Fruit fly (Drosophila melanogaster) whole organism, wandering third instar larva: ENCODE measurements around the gene CG6865.

ENCODE experiments used
- Abd-B ChIP-seq: fragments of >200 bp; optimal IDR thresholded peaks from 2 replicates; lab custom pipeline; 2017; ENCODE audit warnings: missing biosample characterization, missing genetic modification characterization
- Dfd ChIP-seq: fragments of >200 bp; optimal IDR thresholded peaks from 2 replicates; lab custom pipeline; 2017; ENCODE audit warnings: missing biosample characterization, missing genetic modification characterization
- GATAd ChIP-seq: sonication (Bioruptor generic); optimal IDR thresholded peaks from 2 replicates; lab custom pipeline; 2016; ENCODE audit warnings: missing biosample characterization, missing genetic modification characterization
- Hnf4 ChIP-seq: fragments of 200-800 bp; sonication (Bioruptor generic); optimal IDR thresholded peaks from 2 replicates; lab custom pipeline; 2016; ENCODE audit warnings: missing biosample characterization, mild to moderate bottlenecking, missing genetic modification characterization
- Jra ChIP-seq: sonication (Bioruptor generic); optimal IDR thresholded peaks from 2 replicates; lab custom pipeline; 2016; ENCODE audit warnings: missing biosample characterization, missing genetic modification characterization
- Mio ChIP-seq: sonication (Bioruptor generic); optimal IDR thresholded peaks from 2 replicates; lab custom pipeline; 2016; ENCODE audit warnings: missing biosample characterization, missing genetic modification characterization
- Myc ChIP-seq: fragments of >200 bp; optimal IDR thresholded peaks from 2 replicates; lab custom pipeline; 2017
- OdsH ChIP-seq: fragments of 200-800 bp; sonication (Bioruptor generic); optimal IDR thresholded peaks from 2 replicates; lab custom pipeline; 2016; ENCODE audit warnings: missing biosample characterization, mild to moderate bottlenecking, missing genetic modification characterization
- Rel ChIP-seq, 2 experiments: fragments of 200-800 bp; sonication (Bioruptor generic) in 1 of 2; optimal IDR thresholded peaks; 2 replicates in 1 of 2; 3 replicates in 1 of 2; lab custom pipeline; 2016 to 2019; ENCODE audit warnings: mild to moderate bottlenecking in 2 of 2, missing biosample characterization in 2 of 2, missing genetic modification characterization in 2 of 2, moderate library complexity in 1 of 2
- Sp1 ChIP-seq: fragments of 200-800 bp; sonication (Bioruptor generic); optimal IDR thresholded peaks from 3 replicates; lab custom pipeline; 2019; ENCODE audit warnings: missing biosample characterization, mild to moderate bottlenecking, missing genetic modification characterization, moderate library complexity
- br ChIP-seq: fragments of 200-800 bp; sonication (Bioruptor generic); optimal IDR thresholded peaks from 2 replicates; lab custom pipeline; 2016; ENCODE audit warnings: missing biosample characterization, missing genetic modification characterization
- dmrt93B ChIP-seq: fragments of 200-800 bp; sonication (Bioruptor generic); optimal IDR thresholded peaks from 2 replicates; lab custom pipeline; 2018; ENCODE audit warnings: missing biosample characterization, mild to moderate bottlenecking, missing genetic modification characterization
- dsf ChIP-seq: sonication (Bioruptor generic); optimal IDR thresholded peaks from 2 replicates; lab custom pipeline; 2016; ENCODE audit warnings: missing biosample characterization, missing genetic modification characterization, borderline replicate concordance
- ey ChIP-seq: fragments of 200-800 bp; sonication (Bioruptor generic); optimal IDR thresholded peaks from 2 replicates; lab custom pipeline; 2016; ENCODE audit warnings: missing biosample characterization, missing genetic modification characterization
- foxo ChIP-seq, 2 experiments: fragments of 200-800 bp; sonication (Bioruptor generic); optimal IDR thresholded peaks; 2 replicates in 1 of 2; 3 replicates in 1 of 2; lab custom pipeline; 2016 to 2017; ENCODE audit warnings: missing biosample characterization in 2 of 2, missing genetic modification characterization in 2 of 2
- h ChIP-seq: fragments of 200-800 bp; sonication (Bioruptor generic); optimal IDR thresholded peaks from 3 replicates; lab custom pipeline; 2016; ENCODE audit warnings: missing biosample characterization, mild to moderate bottlenecking, missing genetic modification characterization
- jim ChIP-seq: fragments of 175-275, 200-325 bp; sonication (Bioruptor generic); optimal IDR thresholded peaks from 2 replicates; lab custom pipeline; 2016; ENCODE audit warnings: missing biosample characterization, mild to moderate bottlenecking, missing genetic modification characterization
- pan ChIP-seq: fragments of >200 bp; optimal IDR thresholded peaks from 2 replicates; lab custom pipeline; 2017
- psq ChIP-seq: fragments of 200-800 bp; sonication (Bioruptor generic); optimal IDR thresholded peaks from 3 replicates; lab custom pipeline; 2017; ENCODE audit warnings: missing biosample characterization, mild to moderate bottlenecking, missing genetic modification characterization, moderate library complexity
- rgr ChIP-seq: fragments of 200-800 bp; sonication (Bioruptor generic); optimal IDR thresholded peaks from 3 replicates; lab custom pipeline; 2016; ENCODE audit warnings: missing biosample characterization, mild to moderate bottlenecking, missing genetic modification characterization
- usp ChIP-seq: fragments of >200 bp; optimal IDR thresholded peaks from 2 replicates; lab custom pipeline; 2017; ENCODE audit warnings: missing biosample characterization, missing genetic modification characterization
- woc ChIP-seq: sonication (Bioruptor generic); optimal IDR thresholded peaks from 2 replicates; lab custom pipeline; 2016; ENCODE audit warnings: missing biosample characterization, mild to moderate bottlenecking, missing genetic modification characterization

CG6865 gene

dm6 chr3L:18904772-18905601 is 41.5 kb downstream of the CG6865 start, which contains the start of the genes CSN1b and Prp6:
TSS of gene CSN1b (minus strand) at chr3L:18904930.
TSS of gene Prp6 (plus strand) at chr3L:18905372.
- TF ChIP-seq usp (GFP tag; lab: Kevin White, UChicago) (no peak), woc (GFP tag; lab: Kevin White, UChicago) (peak; percentile 46), psq (GFP tag; lab: Kevin White, UChicago) (peak; percentile 7), Rel (GFP tag; optimal IDR thresholded peaks at IDR 0.05; lab: Kevin White, UChicago) (no peak), Rel (tag; optimal IDR thresholded peaks at IDR 0.05; lab: Kevin White, UChicago) (no peak)

DNA sequence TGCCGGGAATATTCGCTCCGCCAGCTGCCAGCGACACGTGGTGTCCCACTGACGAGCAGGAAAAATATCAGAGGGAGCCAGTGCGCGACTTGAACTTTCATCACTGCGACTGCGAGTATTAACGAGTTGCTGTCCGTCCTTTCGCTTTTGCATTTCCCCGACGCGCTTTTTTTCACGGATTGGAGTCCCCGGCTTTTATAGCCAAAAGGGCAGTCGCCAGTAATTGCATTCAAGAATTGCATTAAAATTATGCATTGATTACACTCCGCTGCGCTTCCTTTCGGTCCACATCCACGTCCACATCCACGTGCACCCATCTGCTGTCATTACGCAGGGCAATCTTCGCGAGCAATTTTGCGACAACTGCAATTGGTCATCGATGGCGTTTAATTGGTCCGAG is 47.6 kb downstream of the CG6865 start, which contains the start of gene Ir75d:
Gene Ir75d (minus strand): TSS at position 101 of the 400 bp plus-strand sequence.
- TF ChIP-seq GATAd (GFP tag; lab: Kevin White, UChicago): no peak
- no peak for TF ChIP-seq foxo (GFP tag; optimal IDR thresholded peaks at IDR 0.05; lab: Kevin White, UChicago)
- TF ChIP-seq psq (GFP tag; lab: Kevin White, UChicago): no peak
- TF ChIP-seq woc (GFP tag; lab: Kevin White, UChicago): no peak
- no peak for TF ChIP-seq pan (lab: Kevin White, UChicago)
- no peak for TF ChIP-seq jim (GFP tag; lab: Kevin White, UChicago)
- no peak for TF ChIP-seq dmrt93B (GFP tag; lab: Kevin White, UChicago)
- TF ChIP-seq br (GFP tag; lab: Kevin White, UChicago): no peak
- no peak for TF ChIP-seq h
- no peak for TF ChIP-seq rgr (GFP tag; lab: Kevin White, UChicago)
- no peak for TF ChIP-seq usp (GFP tag; lab: Kevin White, UChicago)

dm6 chr3L:18914100-18914683 is 50.7 kb downstream of the CG6865 start, which contains the start of gene COX6AL2:
TSS of gene COX6AL2 (minus strand) at chr3L:18914150.
- TF ChIP-seq Mio: no peak
- no peak for TF ChIP-seq Sp1 (GFP tag; lab: Kevin White, UChicago)
- TF ChIP-seq br (GFP tag; lab: Kevin White, UChicago): no peak
- no peak for TF ChIP-seq OdsH (GFP tag; lab: Kevin White, UChicago)
- TF ChIP-seq dsf (GFP tag; lab: Kevin White, UChicago): no peak
- TF ChIP-seq ey (GFP tag; lab: Kevin White, UChicago): no peak
- no peak for TF ChIP-seq GATAd (GFP tag; lab: Kevin White, UChicago)
- no peak for TF ChIP-seq Hnf4 (GFP tag; lab: Kevin White, UChicago)
- no peak for TF ChIP-seq woc (GFP tag; lab: Kevin White, UChicago)
- no peak for TF ChIP-seq psq (GFP tag; lab: Kevin White, UChicago)
- no peak for TF ChIP-seq Jra (GFP tag; lab: Kevin White, UChicago)
- TF ChIP-seq Abd-B (GFP tag; lab: Kevin White, UChicago): no peak
- TF ChIP-seq foxo (GFP tag; optimal IDR thresholded peaks at IDR 0.05; lab: Kevin White, UChicago): no peak
- no peak for TF ChIP-seq Dfd (GFP tag; lab: Kevin White, UChicago)
- no peak for TF ChIP-seq Myc (lab: Kevin White, UChicago)
